Fruit fly (Drosophila melanogaster) whole organism, embryonic: ENCODE measurements around the gene eEF1alpha2.
A peak's percentile ranks its signal among the peaks of the same experiment; 100 is the strongest.

ENCODE experiments used
- Abd-B ChIP-seq: fragments of 200-800 bp; sonication (Bioruptor generic); optimal IDR thresholded peaks from 2 replicates; lab custom pipeline; 2018; ENCODE audit warnings: missing biosample characterization, mild to moderate bottlenecking, missing genetic modification characterization, moderate library complexity
- Atf6 ChIP-seq: fragments of 200-800 bp; sonication (Bioruptor generic); IDR thresholded peaks from 2 replicates; pipeline ENCODE4 v1.3.6; 2022; ENCODE audit warnings: missing biosample characterization, missing genetic modification characterization
- Bdp1 ChIP-seq: fragments of 200-800 bp; sonication (Bioruptor generic); optimal IDR thresholded peaks from 3 replicates; lab custom pipeline; 2016; ENCODE audit warnings: missing biosample characterization, missing genetic modification characterization
- Bgb ChIP-seq: fragments of 200-800 bp; sonication (Bioruptor generic); IDR thresholded peaks from 2 replicates; pipeline ENCODE4 v1.3.6; 2022; ENCODE audit warnings: missing biosample characterization, missing genetic modification characterization; ENCODE audit not compliant: partially characterized antibody
- CG10147 ChIP-seq: fragments of 200-800 bp; sonication (Bioruptor generic); optimal IDR thresholded peaks from 2 replicates; lab custom pipeline; 2019; ENCODE audit warnings: missing biosample characterization, mild to moderate bottlenecking, missing genetic modification characterization, moderate library complexity
- CG10209 ChIP-seq: fragments of 200-800 bp; sonication (Bioruptor generic); optimal IDR thresholded peaks from 3 replicates; lab custom pipeline; 2017; ENCODE audit warnings: missing biosample characterization, mild to moderate bottlenecking, missing genetic modification characterization, missing genetic modification reagents
- CG11398 ChIP-seq: fragments of 200-800 bp; sonication (Bioruptor generic); optimal IDR thresholded peaks from 2 replicates; lab custom pipeline; 2016; ENCODE audit warnings: missing biosample characterization, missing genetic modification characterization
- CG11456 ChIP-seq: fragments of 200-800 bp; sonication (Bioruptor generic); IDR thresholded peaks from 3 replicates; pipeline ENCODE4 v1.3.6; 2022; ENCODE audit warnings: missing biosample characterization, missing genetic modification characterization
- CG15514 ChIP-seq: fragments of 200-800 bp; sonication (Bioruptor generic); optimal IDR thresholded peaks from 3 replicates; lab custom pipeline; 2017; ENCODE audit warnings: missing biosample characterization, missing genetic modification characterization, mild to moderate bottlenecking, moderate library complexity, missing genetic modification reagents
- CG15696 ChIP-seq: fragments of 200-800 bp; sonication (Bioruptor generic); optimal IDR thresholded peaks from 2 replicates; lab custom pipeline; 2019; ENCODE audit warnings: missing biosample characterization, mild to moderate bottlenecking, missing genetic modification characterization, moderate library complexity
- CG30431 ChIP-seq: fragments of 200-800 bp; sonication (Bioruptor generic); optimal IDR thresholded peaks from 2 replicates; lab custom pipeline; 2017; ENCODE audit warnings: missing biosample characterization, missing genetic modification characterization
- CG4854 ChIP-seq: fragments of 200-800 bp; sonication (Bioruptor generic); optimal IDR thresholded peaks from 2 replicates; lab custom pipeline; 2016; ENCODE audit warnings: missing biosample characterization, missing genetic modification characterization, inconsistent platforms
- CG6254 ChIP-seq: fragments of 200-800 bp; sonication (Bioruptor generic); optimal IDR thresholded peaks from 3 replicates; lab custom pipeline; 2017; ENCODE audit warnings: mild to moderate bottlenecking, missing biosample characterization, missing genetic modification reagents, missing genetic modification characterization
- CG6272 ChIP-seq: fragments of 200-800 bp; sonication (Bioruptor generic); IDR thresholded peaks from 2 replicates; pipeline ENCODE4 v1.3.6; 2022; ENCODE audit warnings: missing biosample characterization, missing genetic modification characterization
- CG6791 ChIP-seq: fragments of 200-800 bp; sonication (Bioruptor generic); IDR thresholded peaks from 3 replicates; pipeline ENCODE4 v1.3.6; 2022; ENCODE audit warnings: missing biosample characterization, missing genetic modification characterization; ENCODE audit not compliant: partially characterized antibody
- CG6813 ChIP-seq: fragments of 200-800 bp; sonication (Bioruptor generic); optimal IDR thresholded peaks from 2 replicates; lab custom pipeline; 2017; ENCODE audit warnings: missing biosample characterization, missing genetic modification characterization, mild to moderate bottlenecking, moderate library complexity, missing genetic modification reagents
- CG7357 ChIP-seq: fragments of 200-800 bp; sonication (Bioruptor generic); IDR thresholded peaks from 3 replicates; pipeline ENCODE4 v1.3.6; 2022; ENCODE audit warnings: missing biosample characterization, missing genetic modification characterization
- CHES-1-like ChIP-seq: fragments of 200-800 bp; sonication (Bioruptor generic); optimal IDR thresholded peaks from 2 replicates; lab custom pipeline; 2016; ENCODE audit warnings: missing biosample characterization, missing genetic modification characterization
- CkIIα-i1 ChIP-seq: fragments of 200-800 bp; sonication (Bioruptor generic); IDR thresholded peaks from 2 replicates; pipeline ENCODE4 v1.3.6; 2022; ENCODE audit warnings: missing biosample characterization, missing genetic modification characterization
- Dip2 ChIP-seq: fragments of 200-800 bp; sonication (Bioruptor generic); IDR thresholded peaks from 2 replicates; pipeline ENCODE4 v1.3.6; 2022; ENCODE audit warnings: missing biosample characterization, missing genetic modification characterization
- Dref ChIP-seq: fragments of 200-800 bp; sonication (Bioruptor generic); IDR thresholded peaks from 2 replicates; pipeline ENCODE4 v1.3.6; 2022; ENCODE audit warnings: missing biosample characterization, missing genetic modification characterization
- GATAe ChIP-seq: fragments of 200-800 bp; sonication (Bioruptor generic); conservative IDR thresholded peaks from 2 replicates; pipeline ENCODE4 v1.3.6; 2022; ENCODE audit warnings: missing biosample characterization, missing genetic modification characterization
- Gug ChIP-seq: fragments of 200-800 bp; sonication (Bioruptor generic); IDR thresholded peaks from 4 replicates; pipeline ENCODE4 v1.3.6; 2022; ENCODE audit warnings: missing biosample characterization, missing genetic modification characterization
- H2.0 ChIP-seq: fragments of 200-800 bp; sonication (Bioruptor generic); IDR thresholded peaks from 2 replicates; pipeline ENCODE4 v1.3.6; 2022; ENCODE audit warnings: missing biosample characterization, missing genetic modification characterization
- Jarid2 ChIP-seq: fragments of 200-800 bp; sonication (Bioruptor generic); optimal IDR thresholded peaks from 3 replicates; lab custom pipeline; 2017; ENCODE audit warnings: mild to moderate bottlenecking, missing biosample characterization, missing genetic modification reagents, missing genetic modification characterization
- Pdp1 ChIP-seq, 2 experiments: fragments of 200-800 bp; sonication (Bioruptor generic); optimal IDR thresholded peaks; 3 replicates each; lab custom pipeline; 2016; ENCODE audit warnings: missing biosample characterization in 2 of 2, missing genetic modification characterization in 2 of 2, mild to moderate bottlenecking in 1 of 2, moderate library complexity in 1 of 2
- Poxn ChIP-seq: fragments of 200-800 bp; sonication (Bioruptor generic); IDR thresholded peaks from 2 replicates; pipeline ENCODE4 v1.3.6; 2022; ENCODE audit warnings: missing biosample characterization, missing genetic modification characterization
- Rx ChIP-seq: fragments of 200-800 bp; sonication (Bioruptor generic); IDR thresholded peaks from 2 replicates; pipeline ENCODE4 v1.3.6; 2022; ENCODE audit warnings: missing biosample characterization, missing genetic modification characterization
- YL-1 ChIP-seq: fragments of 200-800 bp; sonication (Bioruptor generic); optimal IDR thresholded peaks from 3 replicates; lab custom pipeline; 2017; ENCODE audit warnings: missing biosample characterization, mild to moderate bottlenecking, missing genetic modification characterization
- abd-A ChIP-seq: fragments of 200-800 bp; sonication (Bioruptor generic); optimal IDR thresholded peaks from 3 replicates; lab custom pipeline; 2019; ENCODE audit warnings: missing biosample characterization, mild to moderate bottlenecking, missing genetic modification characterization, moderate library complexity
- btn ChIP-seq: fragments of 200-800 bp; sonication (Bioruptor generic); optimal IDR thresholded peaks from 2 replicates; lab custom pipeline; 2016; ENCODE audit warnings: missing biosample characterization, missing genetic modification characterization
- chinmo ChIP-seq: fragments of 200-800 bp; sonication (Bioruptor generic); IDR thresholded peaks from 4 replicates; pipeline ENCODE4 v1.3.6; 2022; ENCODE audit warnings: missing biosample characterization, missing genetic modification characterization; ENCODE audit not compliant: partially characterized antibody
- ci ChIP-seq: fragments of 200-800 bp; sonication (Bioruptor generic); IDR thresholded peaks from 3 replicates; pipeline ENCODE4 v1.3.6; 2022; ENCODE audit warnings: missing biosample characterization, missing genetic modification characterization
- danr ChIP-seq: fragments of 200-800 bp; sonication (Bioruptor generic); IDR thresholded peaks from 2 replicates; pipeline ENCODE4 v1.3.6; 2022; ENCODE audit warnings: missing biosample characterization, missing genetic modification characterization
- ems ChIP-seq: fragments of 200-800 bp; sonication (Bioruptor generic); optimal IDR thresholded peaks from 3 replicates; lab custom pipeline; 2016; ENCODE audit warnings: missing biosample characterization, missing genetic modification characterization
- en ChIP-seq: fragments of 200-800 bp; sonication (Bioruptor generic); optimal IDR thresholded peaks from 2 replicates; lab custom pipeline; 2016; ENCODE audit warnings: missing biosample characterization, missing genetic modification characterization
- ewg ChIP-seq: fragments of 200-800 bp; sonication (Bioruptor generic); optimal IDR thresholded peaks from 3 replicates; lab custom pipeline; 2017; ENCODE audit warnings: mild to moderate bottlenecking, missing biosample characterization, missing genetic modification reagents, missing genetic modification characterization
- ftz-f1 ChIP-seq: fragments of 200-800 bp; sonication (Bioruptor generic); optimal IDR thresholded peaks from 2 replicates; lab custom pipeline; 2016; ENCODE audit warnings: missing biosample characterization, missing genetic modification characterization
- gce ChIP-seq: fragments of 200-800 bp; sonication (Bioruptor generic); IDR thresholded peaks from 3 replicates; pipeline ENCODE4 v1.3.6; 2022; ENCODE audit warnings: missing biosample characterization, missing genetic modification characterization
- grn ChIP-seq: fragments of 200-800 bp; sonication (Bioruptor generic); optimal IDR thresholded peaks from 3 replicates; lab custom pipeline; 2017; ENCODE audit warnings: missing biosample characterization, missing genetic modification characterization
- kah ChIP-seq: fragments of 200-800 bp; sonication (Bioruptor generic); optimal IDR thresholded peaks from 2 replicates; lab custom pipeline; 2018; ENCODE audit warnings: missing biosample characterization, mild to moderate bottlenecking, missing genetic modification characterization
- lmd ChIP-seq: fragments of 200-800 bp; sonication (Bioruptor generic); IDR thresholded peaks from 2 replicates; pipeline ENCODE4 v1.3.6; 2022; ENCODE audit warnings: missing biosample characterization, missing genetic modification characterization
- mam ChIP-seq: fragments of 200-800 bp; sonication (Bioruptor generic); optimal IDR thresholded peaks from 3 replicates; lab custom pipeline; 2016; ENCODE audit warnings: missing biosample characterization, missing genetic modification characterization
- nerfin-2 ChIP-seq: fragments of 200-800 bp; sonication (Bioruptor generic); IDR thresholded peaks from 2 replicates; pipeline ENCODE4 v1.3.6; 2022; ENCODE audit warnings: missing biosample characterization, missing genetic modification characterization; ENCODE audit not compliant: partially characterized antibody
- pfk ChIP-seq: fragments of 200-800 bp; sonication (Bioruptor generic); optimal IDR thresholded peaks from 2 replicates; lab custom pipeline; 2018; ENCODE audit warnings: missing biosample characterization, mild to moderate bottlenecking, missing genetic modification characterization, moderate library complexity
- row ChIP-seq: fragments of 200-800 bp; sonication (Bioruptor generic); IDR thresholded peaks from 3 replicates; pipeline ENCODE4 v1.3.6; 2022; ENCODE audit warnings: missing biosample characterization, missing genetic modification characterization
- tgo ChIP-seq: fragments of 200-800 bp; sonication (Bioruptor generic); IDR thresholded peaks from 3 replicates; pipeline ENCODE4 v1.3.6; 2022; ENCODE audit warnings: missing biosample characterization, missing genetic modification characterization
- trh ChIP-seq: fragments of 200-800 bp; sonication (Bioruptor generic); optimal IDR thresholded peaks from 2 replicates; lab custom pipeline; 2016; ENCODE audit warnings: missing biosample characterization, missing genetic modification characterization
- tx ChIP-seq: fragments of 200-800 bp; sonication (Bioruptor generic); optimal IDR thresholded peaks from 2 replicates; lab custom pipeline; 2016; ENCODE audit warnings: missing biosample characterization, missing genetic modification characterization

eEF1alpha2 gene

dm6 chr3R:31776583-31777362, 38.5 kb downstream of the eEF1alpha2 start, which contains the start of the genes CG2126 and faf (continued):
- TF ChIP-seq CG30431 (GFP tag; lab: Kevin White, UChicago): peak; percentile 25
- peak; percentile 80 for TF ChIP-seq lmd (GFP tag; lab: Robert Waterston, UW)
- no peak for TF ChIP-seq CG6791 (GFP tag; lab: Robert Waterston, UW)
- peak; percentile 26 for TF ChIP-seq CG4854 (GFP tag; lab: Kevin White, UChicago)
- no peak; the same call in 1 of the 2 replicates for TF ChIP-seq nerfin-2 (GFP tag; lab: Robert Waterston, UW)
- TF ChIP-seq Bgb: peak; percentile 53
- peak; percentile 73 for TF ChIP-seq CG15696
- peak; percentile 47 for TF ChIP-seq Poxn
- TF ChIP-seq CHES-1-like: peak; percentile 59
- TF ChIP-seq tgo (GFP tag; lab: Robert Waterston, UW): peak; percentile 75
- TF ChIP-seq Atf6: peak; percentile 40; the same call in 1 of the 2 replicates
- TF ChIP-seq H2.0 (GFP tag; lab: Robert Waterston, UW): peak; percentile 78
- no peak for TF ChIP-seq CG11398 (GFP tag; lab: Kevin White, UChicago)
- TF ChIP-seq kah (GFP tag; lab: Kevin White, UChicago): peak; percentile 24
- peak; percentile 46 for TF ChIP-seq Bdp1 (GFP tag; lab: Kevin White, UChicago)
- 0 out of 2 replicates have a peak, but pooled peaks have one; percentile 16 for TF ChIP-seq GATAe
- TF ChIP-seq CG6272: peak; percentile 66; the same call in 1 of the 2 replicates
- TF ChIP-seq gce: no peak
- TF ChIP-seq YL-1: peak; percentile 12
- no peak for TF ChIP-seq chinmo
- peak; percentile 56 for TF ChIP-seq ewg (GFP tag; lab: Kevin White, UChicago)
- TF ChIP-seq CG6254: peak; percentile 26
- peak; percentile 84 for TF ChIP-seq ci (GFP tag; lab: Robert Waterston, UW)
- TF ChIP-seq CkIIα-i1: no peak
- no peak for TF ChIP-seq en (GFP tag; lab: Kevin White, UChicago)
- TF ChIP-seq row (GFP tag; lab: Robert Waterston, UW): peak; percentile 84
- TF ChIP-seq abd-A (tag; lab: Kevin White, UChicago): no peak
- no peak for TF ChIP-seq Jarid2 (GFP tag; lab: Kevin White, UChicago)
- peak; percentile 14 for TF ChIP-seq CG6813
- peak; percentile 74 for TF ChIP-seq mam (GFP tag; lab: Kevin White, UChicago)
- TF ChIP-seq Dip2: no peak
- peak; percentile 59 for TF ChIP-seq Rx
- TF ChIP-seq Abd-B (GFP tag; lab: Kevin White, UChicago): peak; percentile 81
- peak; percentile 54 to 68 for TF ChIP-seq Pdp1 (GFP tag; optimal IDR thresholded peaks at IDR 0.05; lab: Kevin White, UChicago)
- peak; percentile 73 for TF ChIP-seq CG10209 (GFP tag; lab: Kevin White, UChicago)
- TF ChIP-seq trh (GFP tag; lab: Kevin White, UChicago): peak; percentile 63
- peak; percentile 47; the same call in 1 of the 3 replicates for TF ChIP-seq CG7357 (GFP tag; lab: Robert Waterston, UW)
- TF ChIP-seq danr (GFP tag; lab: Robert Waterston, UW): peak; percentile 61; the same call in 1 of the 2 replicates
- no peak for TF ChIP-seq ftz-f1 (GFP tag; lab: Kevin White, UChicago)
- TF ChIP-seq CG11456 (GFP tag; lab: Robert Waterston, UW): peak; percentile 84
- no peak for TF ChIP-seq pfk (GFP tag; lab: Kevin White, UChicago)
- TF ChIP-seq btn (GFP tag; lab: Kevin White, UChicago): no peak
- TF ChIP-seq Dref (GFP tag; lab: Robert Waterston, UW): peak; percentile 59
- TF ChIP-seq ems (GFP tag; lab: Kevin White, UChicago): peak; percentile 47
- peak; percentile 60 for TF ChIP-seq CG10147 (GFP tag; lab: Kevin White, UChicago)
- peak; percentile 99 for TF ChIP-seq CG15514
- no peak for TF ChIP-seq grn (GFP tag; lab: Kevin White, UChicago)
- TF ChIP-seq Gug: peak; percentile 75
- peak; percentile 16 for TF ChIP-seq tx (GFP tag; lab: Kevin White, UChicago)
